Worm (Caenorhabditis elegans): ENCODE results near the gene F35H12.5.

ce11 chrX:880367-880766, 37.8 kb upstream of the F35H12.5 start, which contains the start of gene ZC13.2:
- TF ChIP-seq nhr-237 (tag; optimal IDR thresholded peaks at IDR 0.05) (no peak), ceh-43 (GFP tag; optimal IDR thresholded peaks at IDR 0.05) (no peak), nhr-28 (tag; optimal IDR thresholded peaks at IDR 0.05) (no peak), unc-39 (tag; optimal IDR thresholded peaks at IDR 0.05) (no peak), elt-1 (tag; optimal IDR thresholded peaks at IDR 0.05; ENCODE audit: borderline replicate concordance, insufficient read depth) (no peak), snpc-4 (tag; optimal IDR thresholded peaks at IDR 0.05) (no peak), lin-13 (tag; optimal IDR thresholded peaks at IDR 0.05) (no peak), elt-3 (tag; optimal IDR thresholded peaks at IDR 0.05) (no peak), mep-1 (tag; optimal IDR thresholded peaks at IDR 0.05) (no peak), pha-4 (tag; optimal IDR thresholded peaks at IDR 0.05) (no peak), lin-32 (GFP tag; optimal IDR thresholded peaks at IDR 0.05) (no peak), ham-2 (GFP tag; optimal IDR thresholded peaks at IDR 0.05) (no peak), ceh-83 (GFP tag; optimal IDR thresholded peaks at IDR 0.05) (no peak), unc-62 (GFP tag; optimal IDR thresholded peaks at IDR 0.05) (no peak)
